Worm (Caenorhabditis elegans): ENCODE data around the gene npr-20.

npr-20 gene

ce11 chrII:8865078-8865477 lies at the start of gene npr-20:
TSS of gene npr-20 (minus strand) at chrII:8865178.
- TF ChIP-seq ceh-19 (GFP tag; optimal IDR thresholded peaks at IDR 0.05) (no peak), pros-1 (tag; optimal IDR thresholded peaks at IDR 0.05) (no peak), ceh-34 (tag; optimal IDR thresholded peaks at IDR 0.05) (no peak), npax-4 (tag; optimal IDR thresholded peaks at IDR 0.05) (no peak), fkh-10 (GFP tag; optimal IDR thresholded peaks at IDR 0.05) (no peak), ceh-9 (tag; optimal IDR thresholded peaks at IDR 0.05) (no peak), pat-9 (tag; optimal IDR thresholded peaks at IDR 0.05) (no peak), tbx-2 (tag; optimal IDR thresholded peaks at IDR 0.05) (no peak), hlh-30 (tag; optimal IDR thresholded peaks at IDR 0.05; ENCODE audit: insufficient read depth) (no peak), che-1 (tag; optimal IDR thresholded peaks at IDR 0.05) (no peak), ceh-2 (tag; optimal IDR thresholded peaks at IDR 0.05) (no peak), sox-2 (GFP tag; IDR thresholded peaks at IDR 0.05) (no peak), T23F11.4 (GFP tag; optimal IDR thresholded peaks at IDR 0.05) (no peak), elt-2 (tag; optimal IDR thresholded peaks at IDR 0.05) (no peak), fax-1 (tag; optimal IDR thresholded peaks at IDR 0.05) (no peak), ref-2 (tag; optimal IDR thresholded peaks at IDR 0.05) (no peak), dve-1 (tag; optimal IDR thresholded peaks at IDR 0.05) (no peak), zip-5 (tag; optimal IDR thresholded peaks at IDR 0.05) (no peak)

DNA sequence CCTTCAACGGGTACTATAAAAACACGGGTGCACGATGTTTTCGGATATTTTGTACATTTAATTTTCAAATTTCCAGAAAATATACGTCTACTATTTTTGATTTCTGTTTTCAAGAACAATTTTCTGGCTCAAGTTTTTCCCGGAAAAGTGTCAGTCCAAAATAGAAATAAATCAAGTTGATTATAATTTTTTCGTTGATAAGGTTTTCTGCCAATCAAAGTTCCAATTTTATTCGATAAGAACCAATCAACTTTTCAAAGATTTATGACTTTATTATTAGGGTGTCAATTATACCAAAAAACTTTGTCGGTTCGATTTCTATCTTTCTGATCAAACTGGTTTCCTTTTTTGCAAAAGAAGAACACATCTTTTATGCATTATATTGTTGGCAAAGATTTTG lies 49.7 kb upstream of the npr-20 start:
- no peak for TF ChIP-seq sdc-2 (tag; optimal IDR thresholded peaks at IDR 0.05)
- no peak for TF ChIP-seq C38D4.7 (GFP tag; optimal IDR thresholded peaks at IDR 0.05)
- no peak for TF ChIP-seq K09A11.1 (tag; optimal IDR thresholded peaks at IDR 0.05; ENCODE audit: insufficient read depth)
- TF ChIP-seq pqm-1 (tag; optimal IDR thresholded peaks at IDR 0.05) = no peak
- TF ChIP-seq hlh-13 (GFP tag; optimal IDR thresholded peaks at IDR 0.05) = no peak
- TF ChIP-seq ceh-24 (tag; optimal IDR thresholded peaks at IDR 0.05) = no peak
- TF ChIP-seq eyg-1 (tag; optimal IDR thresholded peaks at IDR 0.05) = no peak
- TF ChIP-seq ceh-19 (GFP tag; optimal IDR thresholded peaks at IDR 0.05) = no peak
- no peak for TF ChIP-seq ceh-14 (tag; optimal IDR thresholded peaks at IDR 0.05)
- no peak for TF ChIP-seq che-1 (tag; optimal IDR thresholded peaks at IDR 0.05)
- TF ChIP-seq ceh-22 (tag; optimal IDR thresholded peaks at IDR 0.05) = no peak
- no peak for TF ChIP-seq ahr-1 (tag; optimal IDR thresholded peaks at IDR 0.05)
- no peak for TF ChIP-seq ttx-3 (tag; optimal IDR thresholded peaks at IDR 0.05)

ce11 chrII:8912523-8913017 lies 47.6 kb upstream of the npr-20 start:
- TF ChIP-seq mec-3 (tag; optimal IDR thresholded peaks at IDR 0.05; ENCODE audit: borderline replicate concordance) = no peak
- TF ChIP-seq sdc-2 (tag; optimal IDR thresholded peaks at IDR 0.05) = no peak

ce11 chrII:8911929-8912328 lies 47.0 kb upstream of the npr-20 start, which contains the start of gene B0457.4:
TSS of gene B0457.4 (minus strand) at chrII:8912029.
- TF ChIP-seq nhr-11 (tag; optimal IDR thresholded peaks at IDR 0.05) = no peak
- no peak for TF ChIP-seq elt-2 (tag; optimal IDR thresholded peaks at IDR 0.05)
- no peak for TF ChIP-seq lin-11 (tag; optimal IDR thresholded peaks at IDR 0.05)
- TF ChIP-seq hlh-15 (tag; optimal IDR thresholded peaks at IDR 0.05) = no peak
- TF ChIP-seq dve-1 (tag; optimal IDR thresholded peaks at IDR 0.05) = no peak
- no peak for TF ChIP-seq ceh-30 (tag; optimal IDR thresholded peaks at IDR 0.05)
- no peak for TF ChIP-seq ztf-16 (tag; optimal IDR thresholded peaks at IDR 0.05)
- no peak for TF ChIP-seq nfya-1 (tag; optimal IDR thresholded peaks at IDR 0.05)
- no peak for TF ChIP-seq zip-5 (tag; optimal IDR thresholded peaks at IDR 0.05)
- no peak for TF ChIP-seq fkh-6 (tag; optimal IDR thresholded peaks at IDR 0.05)
- TF ChIP-seq ets-4 (tag; optimal IDR thresholded peaks at IDR 0.05) = no peak
- no peak for TF ChIP-seq pros-1 (tag; optimal IDR thresholded peaks at IDR 0.05)
- TF ChIP-seq T23F11.4 (GFP tag; optimal IDR thresholded peaks at IDR 0.05) = no peak
- TF ChIP-seq pat-9 (tag; optimal IDR thresholded peaks at IDR 0.05) = no peak
- TF ChIP-seq ceh-2 (tag; optimal IDR thresholded peaks at IDR 0.05) = no peak
